Fruit fly (Drosophila melanogaster) whole organism, prepupa: ENCODE results near the gene S.

Experiments used
- CG10669 ChIP-seq: fragments of 200-800 bp; sonication (Bioruptor generic); optimal IDR thresholded peaks from 3 replicates; lab custom pipeline; 2018; ENCODE audit warnings: missing biosample characterization, mild to moderate bottlenecking, missing genetic modification characterization, moderate library complexity
- CG11762 ChIP-seq: fragments of 200-800 bp; sonication (Bioruptor generic); optimal IDR thresholded peaks from 3 replicates; lab custom pipeline; 2016; ENCODE audit warnings: missing biosample characterization, missing genetic modification characterization; ENCODE audit not compliant: insufficient read depth
- CG11902 ChIP-seq: fragments of 200-800 bp; sonication (Bioruptor generic); optimal IDR thresholded peaks from 3 replicates; lab custom pipeline; 2016; ENCODE audit warnings: missing biosample characterization, missing genetic modification characterization
- CG15336 ChIP-seq: fragments of 200-800 bp; sonication (Bioruptor generic); IDR thresholded peaks from 2 replicates; pipeline ENCODE4 v1.3.6; 2022; ENCODE audit warnings: missing biosample characterization, missing genetic modification characterization
- CG16779 ChIP-seq: fragments of 200-800 bp; sonication (Bioruptor generic); optimal IDR thresholded peaks from 3 replicates; lab custom pipeline; 2017; ENCODE audit warnings: missing biosample characterization, mild to moderate bottlenecking, missing genetic modification characterization
- CG3032 ChIP-seq: fragments of 200-800 bp; optimal IDR thresholded peaks from 2 replicates; lab custom pipeline; 2019; ENCODE audit warnings: missing biosample characterization, mild to moderate bottlenecking, missing genetic modification characterization, moderate library complexity
- CG31627 ChIP-seq: fragments of 200-800 bp; sonication (Bioruptor generic); optimal IDR thresholded peaks from 3 replicates; lab custom pipeline; 2016; ENCODE audit warnings: missing biosample characterization, missing genetic modification characterization
- CG32006 ChIP-seq: fragments of 200-800 bp; sonication (Bioruptor generic); optimal IDR thresholded peaks from 3 replicates; lab custom pipeline; 2017; ENCODE audit warnings: missing biosample characterization, mild to moderate bottlenecking, missing genetic modification characterization
- CG34406 ChIP-seq: fragments of 200-800 bp; sonication (Bioruptor generic); optimal IDR thresholded peaks from 3 replicates; lab custom pipeline; 2016; ENCODE audit warnings: missing biosample characterization, missing genetic modification characterization
- CG3919 ChIP-seq: fragments of 200-800 bp; sonication (Bioruptor generic); optimal IDR thresholded peaks from 3 replicates; lab custom pipeline; 2016; ENCODE audit warnings: missing biosample characterization, missing genetic modification characterization
- CG4318 ChIP-seq: fragments of 200-800 bp; sonication (Bioruptor generic); optimal IDR thresholded peaks from 3 replicates; lab custom pipeline; 2017; ENCODE audit warnings: missing biosample characterization, mild to moderate bottlenecking, missing genetic modification characterization
- CG6163 ChIP-seq: fragments of 200-800 bp; sonication (Bioruptor generic); IDR thresholded peaks from 3 replicates; pipeline ENCODE4 v1.3.6; 2022; ENCODE audit warnings: missing biosample characterization, missing genetic modification characterization
- CG6276 ChIP-seq: fragments of 200-800 bp; sonication (Bioruptor generic); optimal IDR thresholded peaks from 2 replicates; lab custom pipeline; 2017; ENCODE audit warnings: missing biosample characterization, mild to moderate bottlenecking, missing genetic modification characterization
- CG6792 ChIP-seq: fragments of 200-800 bp; sonication (Bioruptor generic); optimal IDR thresholded peaks from 3 replicates; lab custom pipeline; 2016; ENCODE audit warnings: missing biosample characterization, missing genetic modification characterization
- CG7368 ChIP-seq: fragments of 200-800 bp; sonication (Bioruptor generic); optimal IDR thresholded peaks from 3 replicates; lab custom pipeline; 2016; ENCODE audit warnings: missing biosample characterization, missing genetic modification characterization
- CG8319 ChIP-seq: fragments of 200-800 bp; sonication (Bioruptor generic); optimal IDR thresholded peaks from 3 replicates; lab custom pipeline; 2016; ENCODE audit warnings: missing biosample characterization, missing genetic modification characterization
- CG9139 ChIP-seq: fragments of 200-800 bp; sonication (Bioruptor generic); optimal IDR thresholded peaks from 3 replicates; lab custom pipeline; 2017; ENCODE audit warnings: missing biosample characterization, mild to moderate bottlenecking, missing genetic modification characterization
- Eip78C ChIP-seq: fragments of 200-800 bp; sonication (Bioruptor generic); peaks from one replicate; lab custom pipeline; 2016; ENCODE audit warnings: missing biosample characterization, missing genetic modification characterization
- Ets21C ChIP-seq: fragments of 200-800 bp; sonication (Bioruptor generic); optimal IDR thresholded peaks from 3 replicates; lab custom pipeline; 2016; ENCODE audit warnings: missing biosample characterization, missing genetic modification characterization
- Hr39 ChIP-seq: fragments of 200-800 bp; sonication (Bioruptor generic); optimal IDR thresholded peaks from 2 replicates; lab custom pipeline; 2016; ENCODE audit warnings: missing biosample characterization, missing genetic modification characterization
- Hr4 ChIP-seq: fragments of 200-800 bp; sonication (Bioruptor generic); optimal IDR thresholded peaks from 3 replicates; lab custom pipeline; 2016; ENCODE audit warnings: missing biosample characterization, missing genetic modification characterization
- Met ChIP-seq: fragments of 200-800 bp; sonication (Bioruptor generic); optimal IDR thresholded peaks from 3 replicates; lab custom pipeline; 2016; ENCODE audit warnings: missing biosample characterization, missing genetic modification characterization
- OdsH ChIP-seq: fragments of 200-800 bp; sonication (Bioruptor generic); optimal IDR thresholded peaks from 3 replicates; lab custom pipeline; 2016; ENCODE audit warnings: missing biosample characterization, missing genetic modification characterization
- Sox14 ChIP-seq: fragments of 200-800 bp; sonication (Bioruptor generic); optimal IDR thresholded peaks from 3 replicates; lab custom pipeline; 2016; ENCODE audit warnings: missing biosample characterization, missing genetic modification characterization
- Sox15 ChIP-seq: fragments of 200-800 bp; sonication (Bioruptor generic); optimal IDR thresholded peaks from 3 replicates; lab custom pipeline; 2016; ENCODE audit warnings: missing biosample characterization, missing genetic modification characterization
- achi ChIP-seq: fragments of 200-800 bp; sonication (Bioruptor generic); optimal IDR thresholded peaks from 3 replicates; lab custom pipeline; 2016; ENCODE audit warnings: missing biosample characterization, missing genetic modification characterization
- acj6 ChIP-seq: fragments of 200-800 bp; sonication (Bioruptor generic); optimal IDR thresholded peaks from 3 replicates; lab custom pipeline; 2016; ENCODE audit warnings: missing biosample characterization, missing genetic modification characterization
- cyc ChIP-seq: fragments of 200-800 bp; sonication (Bioruptor generic); optimal IDR thresholded peaks from 3 replicates; lab custom pipeline; 2016; ENCODE audit warnings: missing biosample characterization, missing genetic modification characterization
- dac ChIP-seq: fragments of 200-800 bp; sonication (Bioruptor generic); optimal IDR thresholded peaks from 2 replicates; lab custom pipeline; 2017; ENCODE audit warnings: missing biosample characterization, mild to moderate bottlenecking, missing genetic modification characterization
- dsx ChIP-seq: fragments of 200-800 bp; optimal IDR thresholded peaks from 3 replicates; lab custom pipeline; 2019; ENCODE audit warnings: missing biosample characterization, mild to moderate bottlenecking, missing genetic modification characterization, moderate library complexity; ENCODE audit not compliant: poor library complexity, severe bottlenecking
- esn ChIP-seq: fragments of 200-800 bp; sonication (Bioruptor generic); optimal IDR thresholded peaks from 2 replicates; lab custom pipeline; 2016; ENCODE audit warnings: missing biosample characterization, mild to moderate bottlenecking, missing genetic modification characterization, moderate library complexity
- fd59A ChIP-seq: fragments of 200-800 bp; sonication (Bioruptor generic); optimal IDR thresholded peaks from 2 replicates; lab custom pipeline; 2017; ENCODE audit warnings: missing biosample characterization, mild to moderate bottlenecking, missing genetic modification characterization, missing genetic modification reagents
- fd85E ChIP-seq: fragments of 200-800 bp; sonication (Bioruptor generic); optimal IDR thresholded peaks from 3 replicates; lab custom pipeline; 2016; ENCODE audit warnings: missing biosample characterization, missing genetic modification characterization
- fkh ChIP-seq: fragments of 200-800 bp; sonication (Bioruptor generic); optimal IDR thresholded peaks from 3 replicates; lab custom pipeline; 2017; ENCODE audit warnings: missing biosample characterization, mild to moderate bottlenecking, missing genetic modification characterization, moderate library complexity
- lz ChIP-seq: fragments of 200-800 bp; sonication (Bioruptor generic); optimal IDR thresholded peaks from 3 replicates; lab custom pipeline; 2016; ENCODE audit warnings: missing biosample characterization, missing genetic modification characterization
- pdm3 ChIP-seq: fragments of 200-800 bp; sonication (Bioruptor generic); optimal IDR thresholded peaks from 3 replicates; lab custom pipeline; 2016; ENCODE audit warnings: missing biosample characterization, missing genetic modification characterization
- salr ChIP-seq, 2 experiments: fragments of 200-800 bp; sonication (Bioruptor generic); optimal IDR thresholded peaks; 3 replicates each; lab custom pipeline; 2016 to 2018; ENCODE audit warnings: missing biosample characterization in 2 of 2, missing genetic modification characterization in 2 of 2, mild to moderate bottlenecking in 1 of 2
- spab ChIP-seq: fragments of 200-800 bp; sonication (Bioruptor generic); optimal IDR thresholded peaks from 2 replicates; lab custom pipeline; 2017; ENCODE audit warnings: missing biosample characterization, mild to moderate bottlenecking, missing genetic modification characterization, missing genetic modification reagents
- ss ChIP-seq, 2 experiments: fragments of 200-800 bp; sonication (Bioruptor generic); optimal IDR thresholded peaks; 2 replicates in 1 of 2; 3 replicates in 1 of 2; lab custom pipeline; 2017 to 2018; ENCODE audit warnings: mild to moderate bottlenecking in 2 of 2, missing biosample characterization in 2 of 2, missing genetic modification characterization in 2 of 2, moderate library complexity in 1 of 2
- svp ChIP-seq: fragments of 200-800 bp; sonication (Bioruptor generic); peaks from one replicate; lab custom pipeline; 2016; ENCODE audit warnings: missing biosample characterization, missing genetic modification characterization
- topi ChIP-seq: fragments of 200-800 bp; sonication (Bioruptor generic); optimal IDR thresholded peaks from 3 replicates; lab custom pipeline; 2016; ENCODE audit warnings: missing biosample characterization, missing genetic modification characterization
- vri ChIP-seq: fragments of 200-800 bp; sonication (Bioruptor generic); optimal IDR thresholded peaks from 3 replicates; lab custom pipeline; 2016; ENCODE audit warnings: missing biosample characterization, mild to moderate bottlenecking, missing genetic modification characterization

The S gene

DNA sequence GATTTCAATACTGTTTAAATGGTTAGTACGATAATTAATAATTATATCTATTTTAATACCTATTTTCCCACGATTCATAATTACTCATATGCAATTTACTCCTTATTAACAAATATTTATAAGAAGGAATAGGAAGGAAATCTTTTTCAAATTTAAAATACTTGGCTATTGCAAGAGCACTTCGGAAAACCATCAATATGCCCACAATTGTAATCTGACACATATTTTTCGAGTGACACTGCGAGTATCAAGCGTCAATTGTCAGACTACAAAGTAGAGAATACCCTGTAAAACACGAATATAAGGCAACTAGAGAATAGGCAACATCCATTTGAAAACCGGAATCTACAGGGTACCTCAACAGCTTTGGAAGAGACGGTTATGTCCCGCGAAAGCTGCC, 29.2 kb downstream of the S start:
- peak; percentile 0 for TF ChIP-seq CG4318 (GFP tag; lab: Kevin White, UChicago)
- no peak for TF ChIP-seq CG11762 (GFP tag; lab: Kevin White, UChicago)
- TF ChIP-seq fkh (GFP tag; lab: Kevin White, UChicago) = no peak
- peak; percentile 57 for TF ChIP-seq svp (GFP tag; lab: Kevin White, UChicago)
- no peak for TF ChIP-seq dac (GFP tag; lab: Kevin White, UChicago)
- TF ChIP-seq CG16779 (tag; lab: Kevin White, UChicago) = no peak
- TF ChIP-seq salr (GFP tag; optimal IDR thresholded peaks at IDR 0.05; lab: Kevin White, UChicago) = no peak
- no peak for TF ChIP-seq CG9139 (GFP tag; lab: Kevin White, UChicago)
- TF ChIP-seq Sox14 = no peak
- no peak for TF ChIP-seq CG31627
- no peak for TF ChIP-seq fd59A
- TF ChIP-seq CG10669 (GFP tag; lab: Kevin White, UChicago) = no peak
- peak; percentile 17 for TF ChIP-seq OdsH (GFP tag; lab: Kevin White, UChicago)
- no peak for TF ChIP-seq vri (GFP tag; lab: Kevin White, UChicago)
- no peak for TF ChIP-seq acj6 (GFP tag; lab: Kevin White, UChicago)
- no peak for TF ChIP-seq CG6276 (GFP tag; lab: Kevin White, UChicago)
- no peak for TF ChIP-seq CG11902 (GFP tag; lab: Kevin White, UChicago)
- TF ChIP-seq topi (GFP tag; lab: Kevin White, UChicago) = no peak
- TF ChIP-seq achi (GFP tag; lab: Kevin White, UChicago) = no peak
- no peak for TF ChIP-seq lz (GFP tag; lab: Kevin White, UChicago)
- TF ChIP-seq CG15336 = peak; percentile 17; the same call in 1 of the 2 replicates
- TF ChIP-seq Eip78C (GFP tag; lab: Kevin White, UChicago) = peak; percentile 60
- TF ChIP-seq Sox15 (GFP tag; lab: Kevin White, UChicago) = no peak
- TF ChIP-seq CG3032 (tag; lab: Kevin White, UChicago) = no peak
- TF ChIP-seq Hr39 (GFP tag; lab: Kevin White, UChicago) = no peak
- TF ChIP-seq esn (GFP tag; lab: Kevin White, UChicago) = no peak
- no peak for TF ChIP-seq CG6792
- peak; percentile 49 for TF ChIP-seq CG32006
- no peak for TF ChIP-seq dsx (GFP tag; lab: Kevin White, UChicago)
- TF ChIP-seq spab = no peak
- TF ChIP-seq CG8319 (GFP tag; lab: Kevin White, UChicago) = no peak
- TF ChIP-seq CG34406 (GFP tag; lab: Kevin White, UChicago) = no peak
- no peak for TF ChIP-seq CG7368 (GFP tag; lab: Kevin White, UChicago)
- TF ChIP-seq fd85E (GFP tag; lab: Kevin White, UChicago) = no peak
- no peak for TF ChIP-seq ss (GFP tag; optimal IDR thresholded peaks at IDR 0.05; lab: Kevin White, UChicago)
- no peak for TF ChIP-seq cyc
- no peak for TF ChIP-seq Ets21C (GFP tag; lab: Kevin White, UChicago)
- peak; percentile 3 for TF ChIP-seq Hr4 (GFP tag; lab: Kevin White, UChicago)
- no peak for TF ChIP-seq CG3919 (GFP tag; lab: Kevin White, UChicago)

DNA sequence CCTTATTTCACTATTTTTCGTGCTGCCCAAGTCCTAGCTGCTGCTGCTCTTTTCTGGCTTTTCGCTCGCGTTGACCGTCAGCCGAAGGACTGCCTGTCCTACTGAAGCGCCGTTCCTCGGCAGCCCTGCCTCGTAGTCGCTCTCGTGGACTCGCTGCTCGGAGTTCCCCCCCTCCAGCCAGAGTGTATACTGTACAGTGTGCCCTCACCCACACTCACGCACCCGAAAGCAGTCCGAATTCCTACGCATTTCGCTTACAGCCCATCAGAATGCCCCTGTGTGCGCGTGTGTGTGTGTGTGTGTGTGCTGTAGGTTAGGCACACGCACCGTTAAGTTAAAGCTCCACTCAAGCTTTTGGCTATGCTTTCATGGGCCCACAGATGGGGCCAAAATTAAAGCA, 29.6 kb downstream of the S start, which contains the start of gene IA-2:
Gene IA-2, minus strand, starts transcription at position 89 of the 400 bp plus-strand sequence.
- TF ChIP-seq Met (no peak), salr (GFP tag; optimal IDR thresholded peaks at IDR 0.05; lab: Kevin White, UChicago) (no peak), CG6163 (GFP tag; lab: Robert Waterston, UW) (no peak), svp (GFP tag; lab: Kevin White, UChicago) (no peak), CG15336 (no peak), pdm3 (no peak), vri (GFP tag; lab: Kevin White, UChicago) (no peak), CG10669 (GFP tag; lab: Kevin White, UChicago) (no peak)
